Fruit fly (Drosophila melanogaster): ENCODE data around the gene Imp.
A peak's percentile ranks its signal among the peaks of the same experiment; 100 is the strongest.

The Imp gene

DNA sequence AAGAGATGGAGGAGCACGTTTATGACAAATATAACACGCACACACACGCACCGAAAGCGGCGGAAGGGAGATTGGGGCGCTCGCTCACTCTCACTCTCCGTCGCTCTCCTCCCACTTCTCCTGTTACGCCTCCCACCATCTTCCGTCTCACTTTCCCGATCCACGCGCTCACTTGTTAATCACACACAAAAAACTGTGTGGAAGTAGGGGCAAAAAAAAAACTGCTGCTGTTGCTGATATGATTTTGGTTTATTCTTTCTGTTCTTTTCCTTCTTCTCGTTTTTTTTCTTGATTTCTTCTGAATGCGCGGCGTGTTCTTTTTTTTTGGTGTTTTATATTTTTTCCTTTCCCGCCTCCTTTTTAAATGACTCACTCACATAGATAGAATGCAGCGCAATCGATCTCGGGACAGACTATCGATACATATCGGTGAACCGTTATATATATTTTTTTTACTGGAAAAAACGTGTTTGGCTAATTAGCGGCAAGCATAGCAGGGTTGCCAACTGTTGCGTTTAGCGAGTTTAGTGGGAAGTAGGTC, 18.4 kb downstream of the Imp start (continued):
- peak; percentile 50 for TF ChIP-seq Dp (GFP tag; optimal IDR thresholded peaks at IDR 0.05)
- peak; percentile 32 for TF ChIP-seq lab (GFP tag; optimal IDR thresholded peaks at IDR 0.05)
- TF ChIP-seq CG18599 (GFP tag; optimal IDR thresholded peaks at IDR 0.05), result peak; percentile 30
- peak; percentile 54 for TF ChIP-seq bbx (GFP tag; IDR thresholded peaks at IDR 0.05; ENCODE audit: partially characterized antibody)
- TF ChIP-seq CG12155 (GFP tag; optimal IDR thresholded peaks at IDR 0.05), result no peak
- TF ChIP-seq CG2116 (GFP tag; optimal IDR thresholded peaks at IDR 0.05), result peak; percentile 31
- no peak for TF ChIP-seq CG10321 (GFP tag; IDR thresholded peaks at IDR 0.05)
- no peak for TF ChIP-seq CG3847 (GFP tag; IDR thresholded peaks at IDR 0.05)
- TF ChIP-seq sqz (GFP tag; optimal IDR thresholded peaks at IDR 0.05), result peak; percentile 97
- peak; percentile 58; the same call in 2 of the 4 replicates for TF ChIP-seq Dll (GFP tag; IDR thresholded peaks at IDR 0.05; ENCODE audit: partially characterized antibody)
- peak; percentile 35 for TF ChIP-seq zen (tag; optimal IDR thresholded peaks at IDR 0.05)
- peak; percentile 95 for TF ChIP-seq Blimp-1 (GFP tag; optimal IDR thresholded peaks at IDR 0.05)
- TF ChIP-seq Ets65A (GFP tag), result no peak
- peak; percentile 59; the same call in 1 of the 2 replicates for TF ChIP-seq CG13287 (GFP tag; IDR thresholded peaks at IDR 0.05; ENCODE audit: partially characterized antibody)
- peak; percentile 65; the same call in 1 of the 3 replicates for TF ChIP-seq CG6791 (GFP tag; IDR thresholded peaks at IDR 0.05; ENCODE audit: partially characterized antibody)
- no peak for TF ChIP-seq CG10654 (GFP tag; optimal IDR thresholded peaks at IDR 0.05)
- TF ChIP-seq unc-4 (GFP tag; IDR thresholded peaks at IDR 0.05; ENCODE audit: partially characterized antibody), result 0 out of 2 replicates have a peak, but pooled peaks have one; percentile 37
- peak; percentile 35 for TF ChIP-seq sd (tag; optimal IDR thresholded peaks at IDR 0.05)
- no peak for TF ChIP-seq CG32532 (GFP tag; IDR thresholded peaks at IDR 0.05)
- TF ChIP-seq kni (GFP tag; optimal IDR thresholded peaks at IDR 0.05), result peak; percentile 64
- no peak for TF ChIP-seq Dek (tag; optimal IDR thresholded peaks at IDR 0.05)
- no peak for TF ChIP-seq jigr1 (GFP tag; IDR thresholded peaks at IDR 0.05)
- TF ChIP-seq rib (GFP tag; IDR thresholded peaks at IDR 0.05), result peak; percentile 54
- TF ChIP-seq CoRest (tag; optimal IDR thresholded peaks at IDR 0.05), result peak; percentile 4
- TF ChIP-seq kay (GFP tag; optimal IDR thresholded peaks at IDR 0.05), result peak; percentile 45

DNA sequence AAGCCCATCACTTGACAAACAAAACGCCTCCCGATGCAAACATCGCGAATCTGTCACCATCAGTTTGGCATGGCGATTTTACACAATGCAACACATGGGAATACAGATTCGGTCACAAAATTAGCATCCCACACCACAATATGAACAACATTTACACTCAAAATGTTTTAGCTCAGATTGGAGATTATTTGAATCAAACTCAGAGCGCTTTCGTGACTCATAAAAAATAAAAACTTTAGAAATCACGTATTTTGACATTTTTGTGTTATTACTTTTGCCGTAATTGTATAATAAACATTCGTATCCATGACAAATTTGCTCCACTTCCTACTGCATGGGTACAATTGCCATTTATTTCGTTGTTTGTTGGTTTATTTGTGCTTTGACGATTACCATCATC, 20.0 kb downstream of the Imp start:
- TF ChIP-seq seq (GFP tag; IDR thresholded peaks at IDR 0.05), result 0 out of 2 replicates have a peak, but pooled peaks have one; percentile 6
- peak; percentile 62 for TF ChIP-seq sens (GFP tag)
- peak; percentile 74 for TF ChIP-seq Med (GFP tag)
- TF ChIP-seq Spps (tag; optimal IDR thresholded peaks at IDR 0.05), result no peak
- no peak for TF ChIP-seq Bteb2 (GFP tag; optimal IDR thresholded peaks at IDR 0.05)
- 0 out of 2 replicates have a peak, but pooled peaks have one; percentile 5 for TF ChIP-seq CG11696 (GFP tag; IDR thresholded peaks at IDR 0.05)
- TF ChIP-seq Drgx (GFP tag; IDR thresholded peaks at IDR 0.05), result peak; percentile 40
- no peak for TF ChIP-seq ERR (GFP tag; optimal IDR thresholded peaks at IDR 0.05)

DNA sequence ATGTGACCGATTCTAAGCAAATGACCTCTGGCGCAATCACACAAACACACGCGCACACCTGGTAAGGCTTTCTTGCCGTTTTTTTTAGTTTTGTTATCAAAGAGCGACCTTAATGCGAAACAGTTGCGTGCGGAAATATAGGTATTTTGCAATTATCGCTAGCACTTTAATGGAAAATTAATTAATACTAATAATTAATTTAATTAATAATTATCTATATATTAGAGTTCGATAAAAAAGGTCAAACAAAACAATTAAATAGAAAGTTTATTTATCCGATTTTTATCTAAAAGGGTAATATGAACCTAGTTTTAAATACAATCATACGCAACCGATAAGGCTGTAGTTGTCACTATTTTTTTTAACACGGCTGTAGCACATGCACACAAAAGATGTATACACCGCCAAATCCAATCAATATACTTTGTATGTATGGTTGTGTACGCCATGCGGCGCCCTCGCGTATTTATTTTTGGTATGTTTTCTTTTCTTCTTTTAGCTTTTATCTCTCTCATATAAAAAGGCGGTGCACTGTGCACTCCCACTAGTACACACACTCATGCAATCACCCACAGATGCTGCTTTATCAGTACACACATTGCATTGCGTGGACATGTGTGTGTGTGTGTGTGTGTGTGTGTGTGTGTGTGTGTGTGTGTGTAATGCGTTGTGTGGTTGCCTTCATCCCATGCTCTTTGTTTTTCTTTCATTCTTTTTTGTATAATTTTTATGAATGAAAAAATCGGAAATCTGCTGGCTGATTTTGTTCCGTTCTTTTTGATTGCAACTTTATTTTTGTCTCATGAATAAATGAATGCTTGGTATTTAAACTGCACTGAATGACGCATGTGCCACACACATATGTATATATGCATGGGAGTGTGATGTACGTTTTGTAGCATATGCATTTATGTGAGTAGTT, 21.4 kb downstream of the Imp start:
- no peak for TF ChIP-seq Kr (GFP tag; optimal IDR thresholded peaks at IDR 0.05)
- TF ChIP-seq ttk (GFP tag; IDR thresholded peaks at IDR 0.05), result peak; percentile 32; the same call in 1 of the 2 replicates
- TF ChIP-seq CG33213 (GFP tag; optimal IDR thresholded peaks at IDR 0.05), result no peak
- TF ChIP-seq CG1832 (GFP tag; optimal IDR thresholded peaks at IDR 0.05), result no peak
- TF ChIP-seq luna (GFP tag; optimal IDR thresholded peaks at IDR 0.05), result no peak
- no peak for TF ChIP-seq ro (GFP tag; IDR thresholded peaks at IDR 0.05)
- no peak; the same call in 1 of the 2 replicates for TF ChIP-seq esg (GFP tag; conservative IDR thresholded peaks at IDR 0.05)
- TF ChIP-seq CG11398 (GFP tag; optimal IDR thresholded peaks at IDR 0.05), result no peak
- peak; percentile 45; the same call in 1 of the 2 replicates for TF ChIP-seq E2f1 (GFP tag; IDR thresholded peaks at IDR 0.05)
- TF ChIP-seq E2f2 (GFP tag; IDR thresholded peaks at IDR 0.05), result peak; percentile 28; the same call in 1 of the 2 replicates
- TF ChIP-seq HLH54F (GFP tag; optimal IDR thresholded peaks at IDR 0.05), result no peak
- no peak for TF ChIP-seq CG6654 (GFP tag; optimal IDR thresholded peaks at IDR 0.05)
- TF ChIP-seq CG32767 (GFP tag; IDR thresholded peaks at IDR 0.05), result no peak; the same call in 1 of the 2 replicates
- no peak for TF ChIP-seq Hmr (GFP tag; optimal IDR thresholded peaks at IDR 0.05)
